Worm (Caenorhabditis elegans) whole organism, L4/young adult: ENCODE data around the gene F41G3.10.

ENCODE experiments used
- dao-5 ChIP-seq: sonication (generic microtip); optimal IDR thresholded peaks from 2 replicates; lab custom pipeline; 2016; ENCODE audit warnings: missing genotype, missing genetic modification characterization, moderate library complexity, missing compliant biosample characterization
- him-1 ChIP-seq: sonication (generic microtip); optimal IDR thresholded peaks from 2 replicates; lab custom pipeline; 2016; ENCODE audit warnings: missing genotype, missing genetic modification reagents, missing genetic modification characterization, missing compliant biosample characterization

DNA sequence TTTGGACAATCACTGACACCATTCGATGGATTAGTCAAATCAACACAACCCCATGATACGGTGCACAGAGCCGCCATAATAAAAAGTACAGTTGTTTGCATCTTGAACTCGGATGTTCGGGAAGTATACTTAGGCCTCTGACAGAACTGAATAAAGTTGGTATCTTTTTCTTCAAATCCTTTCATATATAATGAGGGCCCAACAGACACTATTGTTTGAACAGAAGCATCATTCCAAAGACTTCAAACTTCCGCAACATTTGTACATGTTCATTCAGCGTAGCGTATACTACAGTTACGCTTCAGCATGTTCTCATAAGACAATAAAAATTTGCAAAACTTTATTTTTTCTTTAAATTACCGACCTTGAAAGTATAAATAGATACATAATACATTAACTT, 2.7 kb upstream of the F41G3.10 start, which contains the start of gene F41G3.19:
- no peak for TF ChIP-seq him-1 (tag; lab: Kevin White, UChicago)
- TF ChIP-seq dao-5: no peak
